Fruit fly (Drosophila melanogaster) whole organism, embryonic: Measurements from ENCODE around the gene Syp.

Experiments used
- Bgb ChIP-seq: fragments of 200-800 bp; sonication (Bioruptor generic); IDR thresholded peaks from 2 replicates; pipeline ENCODE4 v1.3.6; 2022; ENCODE audit warnings: missing biosample characterization, missing genetic modification characterization; ENCODE audit not compliant: partially characterized antibody
- CG10654 ChIP-seq: fragments of 200-800 bp; sonication (Bioruptor generic); optimal IDR thresholded peaks from 2 replicates; lab custom pipeline; 2016; ENCODE audit warnings: missing biosample characterization, missing genetic modification characterization
- CG12942 ChIP-seq: fragments of 200-800 bp; sonication (Bioruptor generic); optimal IDR thresholded peaks from 3 replicates; lab custom pipeline; 2016; ENCODE audit warnings: missing biosample characterization, missing genetic modification characterization
- CG13775 ChIP-seq: fragments of 200-800 bp; sonication (Bioruptor generic); optimal IDR thresholded peaks from 3 replicates; lab custom pipeline; 2017; ENCODE audit warnings: missing biosample characterization, mild to moderate bottlenecking, missing genetic modification characterization
- CG14050 ChIP-seq: fragments of 200-800 bp; sonication (Bioruptor generic); IDR thresholded peaks from 3 replicates; pipeline ENCODE4 v1.3.6; 2022; ENCODE audit warnings: missing biosample characterization, missing genetic modification characterization
- CG14441 ChIP-seq: fragments of 200-800 bp; sonication (Bioruptor generic); IDR thresholded peaks from 2 replicates; pipeline ENCODE4 v1.3.6; 2022; ENCODE audit warnings: missing biosample characterization, missing genetic modification characterization
- CG16779 ChIP-seq: fragments of 200-800 bp; sonication (Bioruptor generic); IDR thresholded peaks from 2 replicates; pipeline ENCODE4 v1.3.6; 2022; ENCODE audit warnings: missing biosample characterization, missing genetic modification characterization
- CG17186 ChIP-seq: fragments of 200-800 bp; sonication (Bioruptor generic); optimal IDR thresholded peaks from 3 replicates; lab custom pipeline; 2017; ENCODE audit warnings: missing biosample characterization, missing genetic modification reagents, missing genetic modification characterization
- CG2712 ChIP-seq: fragments of 200-800 bp; optimal IDR thresholded peaks from 3 replicates; lab custom pipeline; 2019; ENCODE audit warnings: missing biosample characterization, mild to moderate bottlenecking, missing genetic modification characterization, moderate library complexity
- CG3163 ChIP-seq: fragments of 200-800 bp; sonication (Bioruptor generic); optimal IDR thresholded peaks from 3 replicates; lab custom pipeline; 2016; ENCODE audit warnings: missing biosample characterization, missing genetic modification characterization
- CG33557 ChIP-seq: fragments of 200-800 bp; sonication (Bioruptor generic); optimal IDR thresholded peaks from 2 replicates; lab custom pipeline; 2019; ENCODE audit warnings: missing biosample characterization, mild to moderate bottlenecking, missing genetic modification characterization, moderate library complexity
- CG3847 ChIP-seq: fragments of 200-800 bp; sonication (Bioruptor generic); IDR thresholded peaks from 2 replicates; pipeline ENCODE4 v1.3.6; 2022; ENCODE audit warnings: missing biosample characterization, missing genetic modification characterization
- CG42726 ChIP-seq: fragments of 200-800 bp; sonication (Bioruptor generic); IDR thresholded peaks from 2 replicates; pipeline ENCODE4 v1.3.6; 2022; ENCODE audit warnings: missing biosample characterization, missing genetic modification characterization; ENCODE audit not compliant: partially characterized antibody
- CG4854 ChIP-seq: fragments of 200-800 bp; sonication (Bioruptor generic); optimal IDR thresholded peaks from 2 replicates; lab custom pipeline; 2016; ENCODE audit warnings: missing biosample characterization, missing genetic modification characterization, inconsistent platforms
- CG5953 ChIP-seq: fragments of 200-800 bp; sonication (Bioruptor generic); IDR thresholded peaks from 2 replicates; pipeline ENCODE4 v1.3.6; 2022; ENCODE audit warnings: missing biosample characterization, missing genetic modification characterization
- CG6654 ChIP-seq: fragments of 200-800 bp; sonication (Bioruptor generic); optimal IDR thresholded peaks from 2 replicates; lab custom pipeline; 2017; ENCODE audit warnings: missing biosample characterization, mild to moderate bottlenecking, missing genetic modification characterization
- CG7745 ChIP-seq: fragments of 200-800 bp; sonication (Bioruptor generic); optimal IDR thresholded peaks from 2 replicates; lab custom pipeline; 2018; ENCODE audit warnings: missing biosample characterization, mild to moderate bottlenecking, missing genetic modification characterization, moderate library complexity
- CG8281 ChIP-seq: fragments of 200-800 bp; sonication (Bioruptor generic); optimal IDR thresholded peaks from 2 replicates; lab custom pipeline; 2018; ENCODE audit warnings: missing biosample characterization, mild to moderate bottlenecking, missing genetic modification characterization, moderate library complexity
- CG8924 ChIP-seq: fragments of 200-800 bp; optimal IDR thresholded peaks from 3 replicates; lab custom pipeline; 2019; ENCODE audit warnings: missing biosample characterization, mild to moderate bottlenecking, missing genetic modification characterization, moderate library complexity
- CG9932 ChIP-seq: fragments of 200-800 bp; sonication (Bioruptor generic); IDR thresholded peaks from 2 replicates; pipeline ENCODE4 v1.3.6; 2022; ENCODE audit warnings: missing biosample characterization, missing genetic modification characterization
- CHES-1-like ChIP-seq: fragments of 200-800 bp; sonication (Bioruptor generic); optimal IDR thresholded peaks from 2 replicates; lab custom pipeline; 2016; ENCODE audit warnings: missing biosample characterization, missing genetic modification characterization
- Dek ChIP-seq: fragments of 200-800 bp; sonication (Bioruptor generic); optimal IDR thresholded peaks from 3 replicates; lab custom pipeline; 2019; ENCODE audit warnings: missing biosample characterization, mild to moderate bottlenecking, missing genetic modification characterization, moderate library complexity
- Dip3 ChIP-seq: fragments of 200-800 bp; sonication (Bioruptor generic); optimal IDR thresholded peaks from 3 replicates; lab custom pipeline; 2016; ENCODE audit warnings: missing biosample characterization, missing genetic modification characterization
- GATAe ChIP-seq: fragments of 200-800 bp; sonication (Bioruptor generic); conservative IDR thresholded peaks from 2 replicates; pipeline ENCODE4 v1.3.6; 2022; ENCODE audit warnings: missing biosample characterization, missing genetic modification characterization
- Lhr ChIP-seq: fragments of 200-800 bp; sonication (Bioruptor generic); optimal IDR thresholded peaks from 3 replicates; lab custom pipeline; 2017; ENCODE audit warnings: mild to moderate bottlenecking, missing biosample characterization, missing genetic modification reagents, missing genetic modification characterization
- NFAT ChIP-seq: fragments of 200-800 bp; sonication (Bioruptor generic); IDR thresholded peaks from 2 replicates; pipeline ENCODE4 v1.3.6; 2022; ENCODE audit warnings: missing biosample characterization, missing genetic modification characterization
- Nf-YC ChIP-seq: fragments of 200-800 bp; optimal IDR thresholded peaks from 3 replicates; lab custom pipeline; 2019; ENCODE audit warnings: missing biosample characterization, mild to moderate bottlenecking, missing genetic modification characterization, moderate library complexity
- NfI ChIP-seq: fragments of 200-800 bp; sonication (Bioruptor generic); optimal IDR thresholded peaks from 3 replicates; lab custom pipeline; 2018; ENCODE audit warnings: missing biosample characterization, mild to moderate bottlenecking, missing genetic modification characterization, moderate library complexity
- Oli ChIP-seq: fragments of 200-800 bp; sonication (Bioruptor generic); optimal IDR thresholded peaks from 2 replicates; lab custom pipeline; 2018; ENCODE audit warnings: missing biosample characterization, mild to moderate bottlenecking, missing genetic modification characterization, moderate library complexity
- Sox100B ChIP-seq: fragments of 200-800 bp; sonication (Bioruptor generic); optimal IDR thresholded peaks from 3 replicates; lab custom pipeline; 2018; ENCODE audit warnings: missing biosample characterization, mild to moderate bottlenecking, missing genetic modification characterization
- Usf ChIP-seq: fragments of 200-800 bp; sonication (Bioruptor generic); optimal IDR thresholded peaks from 2 replicates; lab custom pipeline; 2017; ENCODE audit warnings: missing genotype, missing biosample characterization, missing genetic modification characterization
- ac ChIP-seq: fragments of 200-800 bp; sonication (Bioruptor generic); optimal IDR thresholded peaks from 3 replicates; lab custom pipeline; 2017; ENCODE audit warnings: missing biosample characterization, mild to moderate bottlenecking, missing genetic modification characterization
- crol ChIP-seq: fragments of 200-800 bp; sonication (Bioruptor generic); IDR thresholded peaks from 2 replicates; pipeline ENCODE4 v1.3.6; 2022; ENCODE audit warnings: missing biosample characterization, missing genetic modification characterization
- crp ChIP-seq, 2 experiments: fragments of 200-800 bp; sonication (Bioruptor generic); optimal IDR thresholded peaks; 2 replicates in 1 of 2; 3 replicates in 1 of 2; lab custom pipeline; 2017; ENCODE audit warnings: missing biosample characterization in 2 of 2, missing genetic modification characterization in 2 of 2, mild to moderate bottlenecking in 1 of 2, moderate library complexity in 1 of 2
- dimm ChIP-seq: fragments of 200-800 bp; sonication (Bioruptor generic); IDR thresholded peaks from 2 replicates; pipeline ENCODE4 v1.3.6; 2022; ENCODE audit warnings: missing biosample characterization, missing genetic modification characterization
- ems ChIP-seq: fragments of 200-800 bp; sonication (Bioruptor generic); optimal IDR thresholded peaks from 3 replicates; lab custom pipeline; 2016; ENCODE audit warnings: missing biosample characterization, missing genetic modification characterization
- gro ChIP-seq: fragments of 200-800 bp; sonication (Bioruptor generic); optimal IDR thresholded peaks from 2 replicates; lab custom pipeline; 2016; ENCODE audit warnings: missing biosample characterization, missing genetic modification characterization
- lola ChIP-seq, 3 experiments: fragments of >200 bp in 2 of 3; fragments of 200-800 bp in 1 of 3; sonication (Bioruptor generic) in 1 of 3; optimal IDR thresholded peaks; 2 replicates each; lab custom pipeline; 2017 to 2019; ENCODE audit warnings: missing biosample characterization in 3 of 3, missing genetic modification characterization in 3 of 3, mild to moderate bottlenecking in 1 of 3, moderate library complexity in 1 of 3
- lov ChIP-seq, 2 experiments: fragments of 200-800 bp in 1 of 2; fragments of >200 bp in 1 of 2; sonication (Bioruptor generic) in 1 of 2; IDR thresholded peaks in 1 of 2; optimal IDR thresholded peaks in 1 of 2; 2 replicates in 1 of 2; 3 replicates in 1 of 2; pipeline versions ENCODE4 v1.3.6 to Lab custom; 2017 to 2022; ENCODE audit warnings: missing biosample characterization in 1 of 2, missing genetic modification characterization in 1 of 2
- mld ChIP-seq: fragments of 200-800 bp; sonication (Bioruptor generic); IDR thresholded peaks from 3 replicates; pipeline ENCODE4 v1.3.6; 2022; ENCODE audit warnings: missing biosample characterization, missing genetic modification characterization; ENCODE audit not compliant: partially characterized antibody
- psq ChIP-seq: fragments of 200-800 bp; sonication (Bioruptor generic); optimal IDR thresholded peaks from 2 replicates; lab custom pipeline; 2017; ENCODE audit warnings: missing biosample characterization, missing genetic modification characterization
- repo ChIP-seq: fragments of 200-800 bp; sonication (Bioruptor generic); optimal IDR thresholded peaks from 2 replicates; lab custom pipeline; 2016; ENCODE audit warnings: missing biosample characterization, missing genetic modification characterization
- slp2 ChIP-seq: fragments of 200-800 bp; sonication (Bioruptor generic); optimal IDR thresholded peaks from 2 replicates; lab custom pipeline; 2016; ENCODE audit warnings: missing biosample characterization, missing genetic modification characterization
- sna ChIP-seq: fragments of 200-800 bp; sonication (Bioruptor generic); IDR thresholded peaks from 2 replicates; pipeline ENCODE4 v1.3.6; 2022; ENCODE audit warnings: missing biosample characterization, missing genetic modification characterization; ENCODE audit not compliant: partially characterized antibody
- sug ChIP-seq: fragments of 200-800 bp; optimal IDR thresholded peaks from 2 replicates; lab custom pipeline; 2019; ENCODE audit warnings: missing biosample characterization, mild to moderate bottlenecking, missing genetic modification characterization, moderate library complexity
- tll ChIP-seq, 2 experiments: fragments of 200-800 bp in 1 of 2; fragments of >200 bp in 1 of 2; sonication (Bioruptor generic) in 1 of 2; optimal IDR thresholded peaks; 2 replicates each; lab custom pipeline; 2017 to 2019; ENCODE audit warnings: missing biosample characterization in 2 of 2, missing genetic modification characterization in 2 of 2, mild to moderate bottlenecking in 1 of 2, moderate library complexity in 1 of 2
- twi ChIP-seq: fragments of 200-800 bp; optimal IDR thresholded peaks from 2 replicates; lab custom pipeline; 2019; ENCODE audit warnings: missing biosample characterization, mild to moderate bottlenecking, missing genetic modification characterization, moderate library complexity
- vvl ChIP-seq: fragments of 200-800 bp; sonication (Bioruptor generic); IDR thresholded peaks from 2 replicates; pipeline ENCODE4 v1.3.6; 2022; ENCODE audit warnings: missing biosample characterization, missing genetic modification characterization

Syp gene

DNA sequence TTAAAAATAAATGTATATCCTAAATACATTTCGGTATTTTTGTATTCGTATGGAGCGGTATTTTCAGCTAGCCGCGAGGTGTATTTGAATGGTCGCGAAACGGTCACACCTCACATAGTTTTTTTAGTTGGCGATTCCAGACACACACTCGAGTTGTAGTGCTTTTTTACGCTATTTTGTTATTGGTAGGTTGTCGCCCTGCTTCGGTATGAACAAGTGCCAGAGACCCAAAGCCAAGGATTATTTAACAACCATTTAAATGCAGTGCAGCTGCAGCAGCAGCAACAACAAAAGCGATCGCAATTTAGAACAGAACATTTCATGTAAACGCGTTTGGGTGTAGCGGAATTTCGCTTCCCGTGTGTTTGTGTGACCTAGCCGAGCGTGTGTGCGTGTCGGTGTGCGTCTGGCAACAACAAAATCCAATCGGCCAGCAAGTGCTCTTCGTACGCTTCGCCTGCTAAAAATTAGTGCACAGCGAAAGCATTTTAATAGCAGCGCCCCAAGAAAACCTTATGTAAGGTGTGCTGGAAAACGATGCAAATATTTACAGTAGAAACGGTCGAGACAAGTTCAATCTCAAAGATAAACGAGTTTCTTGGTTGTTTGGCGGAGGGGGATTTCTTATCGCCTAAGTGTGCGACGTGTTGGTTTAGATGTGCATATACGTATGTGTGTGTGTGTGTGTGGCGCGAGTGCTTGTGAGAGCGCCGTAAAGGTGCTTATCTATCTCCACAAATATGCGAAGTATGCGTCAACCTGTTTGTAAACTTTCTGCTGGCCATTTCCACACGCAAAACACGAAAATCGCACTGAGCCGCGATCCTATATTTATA lies 76.4 kb downstream of the Syp start, which contains the start of gene Synd (continued):
- TF ChIP-seq CG14441, result peak; percentile 44; the same call in 1 of the 2 replicates
- no peak for TF ChIP-seq CG5953 (GFP tag; lab: Robert Waterston, UW)
- TF ChIP-seq CG7745 (tag; lab: Kevin White, UChicago), result no peak
- no peak for TF ChIP-seq lov (optimal IDR thresholded peaks at IDR 0.05; lab: Kevin White, UChicago)
- TF ChIP-seq lov (GFP tag; IDR thresholded peaks at IDR 0.05; lab: Robert Waterston, UW), result no peak
- no peak for TF ChIP-seq CG17186
- TF ChIP-seq repo (GFP tag; lab: Kevin White, UChicago), result no peak
- peak; percentile 10 for TF ChIP-seq Lhr
- TF ChIP-seq Dip3, result no peak
- peak; percentile 18 for TF ChIP-seq sug
- TF ChIP-seq CG9932 (GFP tag; lab: Robert Waterston, UW), result no peak
- TF ChIP-seq tll (GFP tag; optimal IDR thresholded peaks at IDR 0.05; lab: Kevin White, UChicago), result no peak
- no peak for TF ChIP-seq dimm (GFP tag; lab: Robert Waterston, UW)
- 0 out of 2 replicates have a peak, but pooled peaks have one; percentile 26 for TF ChIP-seq sna
- TF ChIP-seq Nf-YC (tag; lab: Kevin White, UChicago), result peak; percentile 41
- no peak for TF ChIP-seq CG42726
- TF ChIP-seq Bgb (GFP tag; lab: Robert Waterston, UW), result peak; percentile 26; the same call in 1 of the 2 replicates
- no peak for TF ChIP-seq slp2 (GFP tag; lab: Kevin White, UChicago)
- no peak for TF ChIP-seq CG13775 (GFP tag; lab: Kevin White, UChicago)

- TF ChIP-seq lola (GFP tag; optimal IDR thresholded peaks at IDR 0.05; lab: Kevin White, UChicago) (no peak), Dek (tag; lab: Kevin White, UChicago) (no peak), Usf (no peak), CG16779 (no peak), mld (GFP tag; lab: Robert Waterston, UW) (no peak), CG10654 (GFP tag; lab: Kevin White, UChicago) (no peak), CG6654 (no peak), CG14441 (peak; percentile 40; the same call in 1 of the 2 replicates), vvl (peak; percentile 35; the same call in 1 of the 2 replicates), Oli (tag; lab: Kevin White, UChicago) (peak; percentile 30), ac (no peak), CG8281 (tag; lab: Kevin White, UChicago) (no peak), CG12942 (no peak), CHES-1-like (no peak), GATAe (no peak), crp (GFP tag; optimal IDR thresholded peaks at IDR 0.05; lab: Kevin White, UChicago) (peak in 1 of 2 experiments; percentile 11), CG4854 (no peak), CG2712 (peak; percentile 35), CG8924 (tag; lab: Kevin White, UChicago) (no peak), CG3847 (GFP tag; lab: Robert Waterston, UW) (no peak), CG3163 (GFP tag; lab: Kevin White, UChicago) (no peak), ems (GFP tag; lab: Kevin White, UChicago) (no peak), gro (no peak), Sox100B (no peak), crol (no peak), CG14050 (no peak), NFAT (GFP tag; lab: Robert Waterston, UW) (no peak), psq (GFP tag; lab: Kevin White, UChicago) (no peak), CG33557 (GFP tag; lab: Kevin White, UChicago) (no peak), NfI (GFP tag; lab: Kevin White, UChicago) (peak; percentile 29), twi (tag; lab: Kevin White, UChicago) (no peak)
These were observed 77.1 kb downstream of the Syp start for dm6 chr3R:20833664-20834063.
